Worm (Caenorhabditis elegans) whole organism, early embryonic: Measurements from ENCODE around the gene snrp-200.

ENCODE experiments used
- B0310.2 ChIP-seq: sonication (generic microtip); optimal IDR thresholded peaks from 2 replicates; lab custom pipeline; 2016; ENCODE audit warnings: mild to moderate bottlenecking, missing genetic modification characterization, missing compliant biosample characterization
- ama-1 ChIP-seq: fragments of 150-350 bp; optimal IDR thresholded peaks from 2 replicates; lab custom pipeline; 2014
- flt-1 ChIP-seq: fragments of 200-800 bp; sonication (Bioruptor generic); IDR thresholded peaks from 2 replicates; pipeline ENCODE4 v1.3.6; 2022; ENCODE audit warnings: missing genetic modification characterization, missing compliant biosample characterization
- hmbx-1 ChIP-seq: sonication (generic microtip); optimal IDR thresholded peaks from 2 replicates; lab custom pipeline; 2016; ENCODE audit warnings: mild to moderate bottlenecking, missing genetic modification characterization, missing compliant biosample characterization
- pes-1 ChIP-seq: fragments of 200-800 bp; sonication (Bioruptor generic); IDR thresholded peaks from 2 replicates; pipeline ENCODE4 v1.3.6; 2022; ENCODE audit warnings: missing genetic modification reagents, missing genetic modification characterization, missing compliant biosample characterization
- scrt-1 ChIP-seq: fragments of 200-800 bp; sonication (Bioruptor generic); IDR thresholded peaks from 2 replicates; pipeline ENCODE4 v1.3.6; 2022; ENCODE audit warnings: missing genetic modification characterization, missing compliant biosample characterization
- tra-4 ChIP-seq: sonication (generic microtip); optimal IDR thresholded peaks from 2 replicates; lab custom pipeline; 2017; ENCODE audit warnings: missing genetic modification characterization, missing compliant biosample characterization

- TF ChIP-seq ama-1 (lab: Kevin White, UChicago) (no peak), scrt-1 (GFP tag; lab: Robert Waterston, UW) (no peak), flt-1 (GFP tag; lab: Robert Waterston, UW) (no peak), pes-1 (GFP tag; lab: Robert Waterston, UW) (no peak), hmbx-1 (tag; lab: Kevin White, UChicago) (no peak), B0310.2 (no peak), tra-4 (no peak)
Observed at ce11 chrII:12756180-12756579, 19.5 kb upstream of the snrp-200 start, which contains the start of the genes Y46G5A.7 and Y46G5A.8.
